Worm (Caenorhabditis elegans) whole organism, L4 larva: Measurements from ENCODE around the gene nono-1.

ENCODE experiments used
- rbr-2 ChIP-seq: sonication (generic microtip); optimal IDR thresholded peaks from 2 replicates; lab custom pipeline; 2016; ENCODE audit warnings: missing genotype, missing genetic modification characterization, missing compliant biosample characterization
- ztf-11 ChIP-seq: fragments of 150-350 bp; optimal IDR thresholded peaks from 2 replicates; lab custom pipeline; 2014; ENCODE audit warnings: missing biosample characterization, missing genetic modification characterization

ce11 chrIII:5965368-5965767 is 7.3 kb upstream of the nono-1 start:
- TF ChIP-seq ztf-11 (tag; lab: Kevin White, UChicago) (no peak), rbr-2 (no peak)
